Fruit fly (Drosophila melanogaster): ENCODE data around the gene eIF2alpha.

DNA sequence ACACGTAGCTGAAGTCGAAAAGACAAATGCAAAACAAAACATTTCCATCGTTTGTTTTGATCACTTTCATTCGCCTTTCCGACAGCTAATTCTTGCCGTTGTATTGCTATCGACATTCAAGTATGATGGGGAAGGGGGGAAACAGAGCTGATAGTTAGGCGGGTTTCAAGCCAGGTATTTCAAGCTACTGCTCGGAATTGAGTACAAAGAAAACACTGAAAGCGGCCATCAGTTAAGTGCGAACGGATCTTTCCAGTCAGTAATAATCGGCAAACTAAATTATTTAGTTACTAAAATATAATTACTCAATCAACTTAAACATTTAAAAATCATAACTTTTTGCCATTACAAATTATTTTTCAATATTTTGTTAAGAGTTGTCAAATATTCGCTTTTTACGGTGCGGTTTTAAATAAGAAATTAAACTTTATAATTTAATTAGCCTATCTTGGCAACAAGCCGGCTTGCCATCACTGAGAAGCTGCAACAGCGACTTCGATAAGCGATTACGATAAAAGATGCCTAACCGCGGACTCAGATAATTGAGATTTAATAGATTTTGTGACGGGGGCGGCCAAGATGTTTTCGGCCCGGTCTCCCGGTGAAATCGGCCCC lies 18.9 kb downstream of the eIF2alpha start:
- TF ChIP-seq psq (optimal IDR thresholded peaks at IDR 0.05) (no peak), insv (optimal IDR thresholded peaks at IDR 0.05) (no peak), ttk (optimal IDR thresholded peaks at IDR 0.05) (no peak), h (optimal IDR thresholded peaks at IDR 0.05) (no peak), Myc (optimal IDR thresholded peaks at IDR 0.05) (no peak), Sin3A (optimal IDR thresholded peaks at IDR 0.05) (no peak)

Measured in Kc167 (cell line).